Worm (Caenorhabditis elegans) whole organism, young adult: Measurements from ENCODE around the gene oac-23.

Experiments
- F33H1.4 ChIP-seq: fragments of 200-800 bp; sonication (Bioruptor generic); IDR thresholded peaks from 2 replicates; pipeline ENCODE4 v1.3.6; 2022; ENCODE audit warnings: missing genetic modification reagents, missing genetic modification characterization, missing compliant biosample characterization
- aptf-2 ChIP-seq: fragments of 200-800 bp; sonication (Bioruptor generic); conservative IDR thresholded peaks from 2 replicates; pipeline ENCODE4 v1.3.6; 2022; ENCODE audit warnings: missing genetic modification reagents, missing genetic modification characterization, missing compliant biosample characterization
- atf-7 ChIP-seq: sonication (generic microtip); optimal IDR thresholded peaks from 2 replicates; lab custom pipeline; 2017; ENCODE audit warnings: mild to moderate bottlenecking, missing genetic modification characterization, missing compliant biosample characterization

DNA sequence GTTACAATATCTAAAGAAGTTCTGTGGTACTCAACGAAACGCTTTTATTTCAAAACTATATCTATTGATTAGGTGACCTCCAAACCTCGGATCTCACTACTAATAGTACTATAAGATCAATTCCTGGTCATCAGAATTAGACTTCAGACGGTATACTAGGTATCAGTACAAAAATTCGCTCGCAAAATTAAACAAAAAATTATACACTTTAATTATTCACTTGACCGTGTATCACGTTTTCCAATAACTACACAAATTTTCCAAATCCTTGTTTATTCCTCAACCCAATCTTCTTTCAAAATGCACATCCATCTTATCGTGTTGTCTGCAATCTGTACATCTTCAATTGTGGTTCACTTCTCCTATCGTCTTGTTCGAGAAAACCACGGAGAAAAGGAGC is 36.9 kb downstream of the oac-23 start, which contains the start of gene F56D6.23:
- TF ChIP-seq aptf-2 (GFP tag; lab: Robert Waterston, UW) = no peak
- no peak for TF ChIP-seq atf-7 (tag; lab: Kevin White, UChicago)
- TF ChIP-seq F33H1.4 (GFP tag; lab: Robert Waterston, UW) = no peak
